Worm (Caenorhabditis elegans) whole organism, young adult: Measurements from ENCODE around the gene F26F4.12.
A peak's percentile ranks its signal among the peaks of the same experiment; 100 is the strongest.

Experiments used
- B0336.3 ChIP-seq: fragments of 200-800 bp; sonication (Bioruptor generic); IDR thresholded peaks from 2 replicates; pipeline ENCODE4 v1.3.6; 2022; ENCODE audit warnings: missing genetic modification characterization, missing compliant biosample characterization
- C06A6.2 ChIP-seq: fragments of 200-800 bp; sonication (Bioruptor generic); conservative IDR thresholded peaks from 2 replicates; pipeline ENCODE4 v1.3.6; 2022; ENCODE audit warnings: missing genetic modification characterization, missing compliant biosample characterization
- D2030.7 ChIP-seq: fragments of 200-800 bp; sonication (Bioruptor generic); IDR thresholded peaks from 2 replicates; pipeline ENCODE4 v1.3.6; 2022; ENCODE audit warnings: missing genetic modification reagents, missing genetic modification characterization, missing compliant biosample characterization
- F23B12.7 ChIP-seq: sonication (generic microtip); optimal IDR thresholded peaks from 2 replicates; lab custom pipeline; 2017; ENCODE audit warnings: missing genetic modification characterization, mild to moderate bottlenecking, missing compliant biosample characterization, antibody characterized with exemption, moderate library complexity; ENCODE audit not compliant: insufficient read depth
- F33H1.4 ChIP-seq: fragments of 200-800 bp; sonication (Bioruptor generic); IDR thresholded peaks from 2 replicates; pipeline ENCODE4 v1.3.6; 2022; ENCODE audit warnings: missing genetic modification reagents, missing genetic modification characterization, missing compliant biosample characterization
- F57C9.4 ChIP-seq: sonication (generic microtip); optimal IDR thresholded peaks from 2 replicates; lab custom pipeline; 2017; ENCODE audit warnings: mild to moderate bottlenecking, missing genetic modification characterization, missing compliant biosample characterization
- K11D2.4 ChIP-seq: fragments of 200-800 bp; sonication (Bioruptor generic); IDR thresholded peaks from 2 replicates; pipeline ENCODE4 v1.3.6; 2022; ENCODE audit warnings: missing genetic modification reagents, missing genetic modification characterization, missing compliant biosample characterization
- K12H6.12 ChIP-seq: fragments of 200-800 bp; sonication (Bioruptor generic); optimal IDR thresholded peaks from 2 replicates; lab custom pipeline; 2018; ENCODE audit warnings: mild to moderate bottlenecking, missing genetic modification characterization, missing compliant biosample characterization
- Y53G8AR.9 ChIP-seq: fragments of 200-800 bp; sonication (Bioruptor generic); conservative IDR thresholded peaks from 2 replicates; pipeline ENCODE4 v1.3.6; 2022; ENCODE audit warnings: missing genetic modification reagents, missing genetic modification characterization, missing compliant biosample characterization
- Y79H2A.3 ChIP-seq: fragments of 200-800 bp; sonication (Bioruptor generic); conservative IDR thresholded peaks from 2 replicates; pipeline ENCODE4 v1.3.6; 2022; ENCODE audit warnings: missing genetic modification reagents, missing genetic modification characterization, missing compliant biosample characterization
- Y95B8A.8 ChIP-seq: fragments of 200-800 bp; sonication (Bioruptor generic); IDR thresholded peaks from 2 replicates; pipeline ENCODE4 v1.3.6; 2022; ENCODE audit warnings: missing genetic modification reagents, missing genetic modification characterization, missing compliant biosample characterization
- ama-1 ChIP-seq, 3 experiments: fragments of 150-350 bp in 1 of 3; sonication (generic microtip) in 2 of 3; optimal IDR thresholded peaks; 2 replicates each; lab custom pipeline; 2014 to 2018; ENCODE audit warnings: missing biosample characterization in 2 of 3, missing genetic modification characterization in 2 of 3, missing genetic modification reagents in 2 of 3
- aptf-3 ChIP-seq: fragments of 200-800 bp; sonication (Bioruptor generic); IDR thresholded peaks from 2 replicates; pipeline ENCODE4 v1.3.6; 2022; ENCODE audit warnings: missing genetic modification characterization, missing compliant biosample characterization
- atf-7 ChIP-seq: sonication (generic microtip); optimal IDR thresholded peaks from 2 replicates; lab custom pipeline; 2017; ENCODE audit warnings: mild to moderate bottlenecking, missing genetic modification characterization, missing compliant biosample characterization
- attf-5 ChIP-seq: fragments of 200-800 bp; sonication (Bioruptor generic); optimal IDR thresholded peaks from 2 replicates; lab custom pipeline; 2018; ENCODE audit warnings: mild to moderate bottlenecking, missing genetic modification characterization, missing compliant biosample characterization
- attf-6 ChIP-seq: fragments of 200-800 bp; sonication (Bioruptor generic); IDR thresholded peaks from 2 replicates; pipeline ENCODE4 v1.3.6; 2022; ENCODE audit warnings: missing genetic modification reagents, missing genetic modification characterization, missing compliant biosample characterization
- cebp-1 ChIP-seq, 2 experiments: fragments of 200-800 bp in 1 of 2; sonication (Bioruptor generic) in 1 of 2; sonication (generic microtip) in 1 of 2; IDR thresholded peaks in 1 of 2; optimal IDR thresholded peaks in 1 of 2; 2 replicates each; pipeline versions ENCODE4 v1.3.6 to Lab custom; 2017 to 2022; ENCODE audit warnings: missing compliant biosample characterization in 2 of 2, missing genetic modification characterization in 2 of 2, mild to moderate bottlenecking in 1 of 2, missing genetic modification reagents in 1 of 2, moderate library complexity in 1 of 2
- cebp-2 ChIP-seq: fragments of 200-800 bp; sonication (Bioruptor generic); IDR thresholded peaks from 2 replicates; pipeline ENCODE4 v1.3.6; 2022; ENCODE audit warnings: missing genetic modification characterization, missing compliant biosample characterization
- ceh-100 ChIP-seq: fragments of 200-800 bp; sonication (Bioruptor generic); IDR thresholded peaks from 2 replicates; pipeline ENCODE4 v1.3.6; 2022; ENCODE audit warnings: missing genetic modification reagents, missing genetic modification characterization, missing compliant biosample characterization
- efl-1 ChIP-seq: fragments of 150-350 bp; optimal IDR thresholded peaks from 2 replicates; lab custom pipeline; 2014; ENCODE audit warnings: missing biosample characterization, missing genetic modification reagents, missing genetic modification characterization
- egrh-3 ChIP-seq: fragments of 200-800 bp; sonication (Bioruptor generic); IDR thresholded peaks from 2 replicates; pipeline ENCODE4 v1.3.6; 2022; ENCODE audit warnings: missing genetic modification reagents, missing genetic modification characterization, missing compliant biosample characterization
- fkh-3 ChIP-seq: sonication (generic microtip); optimal IDR thresholded peaks from 2 replicates; lab custom pipeline; 2016; ENCODE audit warnings: mild to moderate bottlenecking, missing genetic modification characterization, missing compliant biosample characterization
- him-1 ChIP-seq: sonication (generic microtip); optimal IDR thresholded peaks from 2 replicates; lab custom pipeline; 2016; ENCODE audit warnings: missing genotype, missing genetic modification reagents, missing genetic modification characterization, missing compliant biosample characterization
- hlh-12 ChIP-seq: sonication (generic microtip); optimal IDR thresholded peaks from 2 replicates; lab custom pipeline; 2016; ENCODE audit warnings: missing genetic modification characterization, missing compliant biosample characterization
- hlh-26 ChIP-seq: fragments of 200-800 bp; sonication (Bioruptor generic); conservative IDR thresholded peaks from 2 replicates; pipeline ENCODE4 v1.3.6; 2022; ENCODE audit warnings: missing genetic modification reagents, missing genetic modification characterization, missing compliant biosample characterization
- hmg-1.2 ChIP-seq: fragments of 200-800 bp; sonication (Bioruptor generic); IDR thresholded peaks from 2 replicates; pipeline ENCODE4 v1.3.6; 2022; ENCODE audit warnings: missing genetic modification reagents, missing genetic modification characterization, missing compliant biosample characterization
- hmg-20 ChIP-seq: fragments of 200-800 bp; sonication (Bioruptor generic); IDR thresholded peaks from 2 replicates; pipeline ENCODE4 v1.3.6; 2022; ENCODE audit warnings: missing genetic modification reagents, missing genetic modification characterization, missing compliant biosample characterization
- lin-26 ChIP-seq: fragments of 200-800 bp; sonication (Bioruptor generic); IDR thresholded peaks from 2 replicates; pipeline ENCODE4 v1.3.6; 2022; ENCODE audit warnings: missing genetic modification reagents, missing genetic modification characterization, missing compliant biosample characterization
- lin-35 ChIP-seq, 3 experiments: fragments of 150-350 bp in 2 of 3; sonication (generic microtip) in 1 of 3; optimal IDR thresholded peaks; 2 replicates each; lab custom pipeline; 2014 to 2018; ENCODE audit warnings: missing biosample characterization in 3 of 3, missing genetic modification characterization in 3 of 3, missing genetic modification reagents in 3 of 3
- lin-40 ChIP-seq: sonication (generic microtip); optimal IDR thresholded peaks from 2 replicates; lab custom pipeline; 2016; ENCODE audit warnings: missing genetic modification characterization, mild to moderate bottlenecking, missing compliant biosample characterization, missing genotype, missing genetic modification reagents
- lsl-1 ChIP-seq: fragments of 200-800 bp; sonication (Bioruptor generic); optimal IDR thresholded peaks from 2 replicates; lab custom pipeline; 2018; ENCODE audit warnings: mild to moderate bottlenecking, missing genetic modification characterization, moderate library complexity, missing compliant biosample characterization
- madf-10 ChIP-seq: sonication (generic microtip); optimal IDR thresholded peaks from 2 replicates; lab custom pipeline; 2016; ENCODE audit warnings: mild to moderate bottlenecking, missing genetic modification characterization, missing compliant biosample characterization
- madf-6 ChIP-seq: fragments of 200-800 bp; sonication (Bioruptor generic); IDR thresholded peaks from 2 replicates; pipeline ENCODE4 v1.3.6; 2022; ENCODE audit warnings: missing genetic modification reagents, missing genetic modification characterization, missing compliant biosample characterization
- madf-8 ChIP-seq: fragments of 200-800 bp; sonication (Bioruptor generic); conservative IDR thresholded peaks from 2 replicates; pipeline ENCODE4 v1.3.6; 2022; ENCODE audit warnings: missing genetic modification reagents, missing genetic modification characterization, missing compliant biosample characterization
- nhr-90 ChIP-seq: sonication (generic microtip); optimal IDR thresholded peaks from 2 replicates; lab custom pipeline; 2016; ENCODE audit warnings: missing genotype, mild to moderate bottlenecking, missing genetic modification characterization, missing compliant biosample characterization
- rec-8 ChIP-seq, 2 experiments: sonication (generic microtip); optimal IDR thresholded peaks; 2 replicates each; lab custom pipeline; 2016; ENCODE audit warnings: mild to moderate bottlenecking in 2 of 2, missing genetic modification characterization in 2 of 2, missing genetic modification reagents in 2 of 2, missing genotype in 2 of 2, missing biosample characterization in 1 of 2, missing compliant biosample characterization in 1 of 2, moderate library complexity in 1 of 2
- rpc-1 ChIP-seq, 2 experiments: fragments of 150-350 bp in 1 of 2; sonication (generic microtip) in 1 of 2; optimal IDR thresholded peaks; 2 replicates each; lab custom pipeline; 2014 to 2018; ENCODE audit warnings: missing biosample characterization in 1 of 2, missing genetic modification characterization in 1 of 2, missing genetic modification reagents in 1 of 2, missing genotype in 1 of 2
- sea-2 ChIP-seq: fragments of 200-800 bp; sonication (Bioruptor generic); IDR thresholded peaks from 2 replicates; pipeline ENCODE4 v1.3.6; 2022; ENCODE audit warnings: missing genetic modification characterization, missing compliant biosample characterization
- snpc-1.1 ChIP-seq: sonication (generic microtip); optimal IDR thresholded peaks from 2 replicates; lab custom pipeline; 2017; ENCODE audit warnings: missing genetic modification characterization, mild to moderate bottlenecking, missing compliant biosample characterization, antibody characterized with exemption, moderate library complexity, missing genotype, missing genetic modification reagents; ENCODE audit not compliant: insufficient read depth
- tbp1 ChIP-seq: fragments of 200-800 bp; sonication (Bioruptor generic); optimal IDR thresholded peaks from 2 replicates; lab custom pipeline; 2018; ENCODE audit warnings: mild to moderate bottlenecking, missing genetic modification characterization, missing compliant biosample characterization
- zfh-2 ChIP-seq: fragments of 200-800 bp; sonication (Bioruptor generic); conservative IDR thresholded peaks from 2 replicates; pipeline ENCODE4 v1.3.6; 2022; ENCODE audit warnings: missing genetic modification reagents, missing genetic modification characterization, missing compliant biosample characterization
- ztf-26 ChIP-seq: sonication (generic microtip); optimal IDR thresholded peaks from 2 replicates; lab custom pipeline; 2017; ENCODE audit warnings: missing genetic modification characterization, missing compliant biosample characterization

F26F4.12 gene

DNA sequence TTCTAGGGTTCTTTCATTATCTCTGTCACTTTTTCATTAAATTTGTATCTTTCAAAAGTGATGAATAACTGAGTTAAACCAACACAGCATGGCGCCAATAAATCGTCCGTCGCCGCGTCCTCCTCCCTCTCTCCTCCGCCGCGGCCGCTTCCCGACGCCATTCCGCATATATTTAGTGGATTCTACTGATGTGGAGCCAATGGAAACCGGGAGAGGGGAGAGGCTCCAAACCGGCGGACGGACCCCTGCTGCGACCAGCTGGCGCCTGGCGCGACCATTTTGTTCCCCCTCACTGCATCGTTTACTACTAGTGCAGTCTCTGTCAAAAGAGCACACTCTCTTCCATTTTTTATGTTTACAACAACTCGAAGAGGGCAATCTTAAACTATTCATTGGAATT, 41.4 kb upstream of the F26F4.12 start:
- TF ChIP-seq lin-35 (GFP tag; optimal IDR thresholded peaks at IDR 0.05; lab: Kevin White, UChicago) = no peak
- TF ChIP-seq hlh-26 = no peak
- no peak for TF ChIP-seq sea-2
- peak; percentile 69; the same call in 1 of the 2 replicates for TF ChIP-seq egrh-3
- TF ChIP-seq zfh-2 = peak; percentile 91
- no peak for TF ChIP-seq Y79H2A.3 (GFP tag; lab: Robert Waterston, UW)

- TF ChIP-seq ztf-26 (tag; lab: Kevin White, UChicago) (no peak), zfh-2 (peak; percentile 88), F23B12.7 (tag; lab: Kevin White, UChicago) (peak; percentile 13), attf-5 (GFP tag; lab: Kevin White, UChicago) (peak; percentile 13), ceh-100 (no peak), snpc-1.1 (tag; lab: Kevin White, UChicago) (no peak), lin-40 (tag; lab: Kevin White, UChicago) (no peak), K12H6.12 (tag; lab: Kevin White, UChicago) (peak; percentile 29), rec-8 (tag; optimal IDR thresholded peaks at IDR 0.05; lab: Kevin White, UChicago) (no peak), aptf-3 (GFP tag; lab: Robert Waterston, UW) (no peak), cebp-1 (GFP tag; IDR thresholded peaks at IDR 0.05; lab: Robert Waterston, UW) (no peak), cebp-1 (tag; optimal IDR thresholded peaks at IDR 0.05; lab: Kevin White, UChicago) (peak; percentile 37), Y53G8AR.9 (GFP tag; lab: Robert Waterston, UW) (no peak), madf-10 (no peak), F57C9.4 (tag; lab: Kevin White, UChicago) (no peak), madf-8 (GFP tag; lab: Robert Waterston, UW) (no peak), K11D2.4 (GFP tag; lab: Robert Waterston, UW) (0 out of 2 replicates have a peak, but pooled peaks have one; percentile 63)
Observed at ce11 chrIII:4950345-4950744, 40.5 kb upstream of the F26F4.12 start.

- peak; percentile 90 for TF ChIP-seq zfh-2
- no peak for TF ChIP-seq hlh-12 (tag; lab: Kevin White, UChicago)
- no peak for TF ChIP-seq hmg-20 (GFP tag; lab: Robert Waterston, UW)
- peak; percentile 52; the same call in 1 of the 2 replicates for TF ChIP-seq hmg-1.2 (GFP tag; lab: Robert Waterston, UW)
- no peak for TF ChIP-seq nhr-90 (tag; lab: Kevin White, UChicago)
- TF ChIP-seq atf-7 (tag; lab: Kevin White, UChicago) = no peak
- peak; percentile 63; the same call in 1 of the 2 replicates for TF ChIP-seq egrh-3
- TF ChIP-seq efl-1 = peak; percentile 48
- TF ChIP-seq cebp-2 (GFP tag; lab: Robert Waterston, UW) = no peak
- peak; percentile 25; the same call in 1 of the 2 replicates for TF ChIP-seq D2030.7 (GFP tag; lab: Robert Waterston, UW)
- no peak for TF ChIP-seq C06A6.2 (GFP tag; lab: Robert Waterston, UW)
- TF ChIP-seq madf-6 (GFP tag; lab: Robert Waterston, UW) = peak; percentile 50; the same call in 1 of the 2 replicates
Observed at ce11 chrIII:4948631-4949030, 38.8 kb upstream of the F26F4.12 start.

ce11 chrIII:4947352-4947751, 37.5 kb upstream of the F26F4.12 start:
- no peak for TF ChIP-seq lsl-1 (GFP tag; lab: Kevin White, UChicago)
- TF ChIP-seq him-1 (tag; lab: Kevin White, UChicago) = peak; percentile 5
- no peak for TF ChIP-seq tbp1 (GFP tag; lab: Kevin White, UChicago)
- TF ChIP-seq fkh-3 = peak; percentile 20
- 0 out of 2 replicates have a peak, but pooled peaks have one; percentile 8 for TF ChIP-seq F33H1.4 (GFP tag; lab: Robert Waterston, UW)
- no peak for TF ChIP-seq rpc-1 (optimal IDR thresholded peaks at IDR 0.05; lab: Kevin White, UChicago)
- no peak for TF ChIP-seq rpc-1 (tag; optimal IDR thresholded peaks at IDR 0.05; lab: Kevin White, UChicago)
- TF ChIP-seq ceh-100 = peak; percentile 50
- TF ChIP-seq lin-26 (GFP tag; lab: Robert Waterston, UW) = peak; percentile 48; the same call in 1 of the 2 replicates
- TF ChIP-seq egrh-3 = peak; percentile 71
- no peak for TF ChIP-seq ama-1 (optimal IDR thresholded peaks at IDR 0.05; lab: Kevin White, UChicago)
- TF ChIP-seq ama-1 (GFP tag; optimal IDR thresholded peaks at IDR 0.05; lab: Kevin White, UChicago) = no peak
- TF ChIP-seq B0336.3 = peak; percentile 56; the same call in 1 of the 2 replicates
- TF ChIP-seq madf-10 = no peak
- TF ChIP-seq attf-6 = no peak
- TF ChIP-seq Y95B8A.8 (GFP tag; lab: Robert Waterston, UW) = no peak
- peak; percentile 45 for TF ChIP-seq madf-6 (GFP tag; lab: Robert Waterston, UW)
